Worm (Caenorhabditis elegans) whole organism, L4 larva: ENCODE results near the gene F17A9.5.

Experiments used
- ceh-28 ChIP-seq: fragments of 150-350 bp; optimal IDR thresholded peaks from 2 replicates; lab custom pipeline; 2014; ENCODE audit warnings: missing biosample characterization, missing genetic modification reagents, missing genetic modification characterization
- cey-2 ChIP-seq: sonication (generic microtip); optimal IDR thresholded peaks from 3 replicates; lab custom pipeline; 2017; ENCODE audit warnings: missing genetic modification characterization, mild to moderate bottlenecking, missing compliant biosample characterization, antibody characterized with exemption, borderline replicate concordance; ENCODE audit not compliant: insufficient read depth
- dpl-1 ChIP-seq: fragments of 150-350 bp; optimal IDR thresholded peaks from 2 replicates; lab custom pipeline; 2014; ENCODE audit warnings: missing biosample characterization, missing genetic modification reagents, missing genetic modification characterization
- lin-29 ChIP-seq: fragments of 200-800 bp; sonication (Bioruptor generic); IDR thresholded peaks from 2 replicates; pipeline ENCODE4 v1.3.6; 2022; ENCODE audit warnings: missing genetic modification reagents, missing genetic modification characterization, missing compliant biosample characterization
- mdl-1 ChIP-seq, 2 experiments: fragments of 150-350 bp in 1 of 2; sonication (generic microtip) in 1 of 2; optimal IDR thresholded peaks; 2 replicates each; lab custom pipeline; 2014 to 2017; ENCODE audit warnings: missing biosample characterization in 2 of 2, missing genetic modification characterization in 2 of 2
- mxl-3 ChIP-seq: fragments of 200-800 bp; sonication (Bioruptor generic); optimal IDR thresholded peaks from 2 replicates; lab custom pipeline; 2018; ENCODE audit warnings: mild to moderate bottlenecking, missing genetic modification characterization, missing compliant biosample characterization
- nhr-76 ChIP-seq: fragments of 150-350 bp; optimal IDR thresholded peaks from 2 replicates; lab custom pipeline; 2014; ENCODE audit warnings: missing biosample characterization, missing genetic modification characterization
- skn-1 ChIP-seq: fragments of 150-350 bp; optimal IDR thresholded peaks from 2 replicates; lab custom pipeline; 2014; ENCODE audit warnings: missing biosample characterization, missing genetic modification characterization
- snpc-1.2 ChIP-seq: fragments of 200-800 bp; sonication (Bioruptor generic); IDR thresholded peaks from 2 replicates; pipeline ENCODE4 v1.3.6; 2022; ENCODE audit warnings: missing genetic modification reagents, missing genetic modification characterization, missing compliant biosample characterization
- unc-39 ChIP-seq: sonication (generic microtip); optimal IDR thresholded peaks from 2 replicates; lab custom pipeline; 2017; ENCODE audit warnings: missing biosample characterization, missing genetic modification characterization
- unc-62 ChIP-seq, 3 experiments: fragments of 150-350 bp in 1 of 3; sonication (generic microtip); optimal IDR thresholded peaks in 2 of 3; peaks in 1 of 3; 1 replicate in 1 of 3; 2 replicates in 2 of 3; lab custom pipeline; 2014 to 2017; ENCODE audit warnings: missing biosample characterization in 3 of 3, missing genetic modification characterization in 3 of 3, missing genetic modification reagents in 3 of 3, missing genotype in 1 of 3

DNA sequence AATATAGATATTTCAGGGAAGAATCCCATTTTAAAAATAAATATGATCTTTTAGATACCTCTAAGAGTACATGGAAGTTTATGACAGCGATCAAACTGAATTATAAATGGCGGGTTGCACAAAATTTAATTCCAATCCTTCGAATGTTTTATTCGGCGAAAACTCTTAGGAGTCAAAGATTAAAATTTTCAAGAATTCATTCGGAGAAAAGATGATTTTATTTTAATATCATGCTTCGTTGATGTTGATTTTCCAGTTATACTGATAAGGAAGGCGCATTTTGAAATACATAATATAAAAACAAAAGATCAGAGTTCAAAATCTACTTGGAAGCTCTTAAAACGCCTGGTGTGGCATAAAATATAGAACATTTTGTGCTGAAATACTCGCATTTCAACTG is 45.7 kb downstream of the F17A9.5 start, which contains the start of gene srh-10:
- TF ChIP-seq nhr-76 (no peak), mxl-3 (no peak), lin-29 (no peak), dpl-1 (GFP tag; lab: Kevin White, UChicago) (no peak), unc-62 (GFP tag; optimal IDR thresholded peaks at IDR 0.05 in 1 of 2; lab: Kevin White, UChicago) (no peak), unc-62 (tag; optimal IDR thresholded peaks at IDR 0.05; lab: Kevin White, UChicago) (no peak), cey-2 (tag; lab: Kevin White, UChicago) (no peak), mdl-1 (tag; optimal IDR thresholded peaks at IDR 0.05; lab: Kevin White, UChicago) (no peak), skn-1 (tag; lab: Kevin White, UChicago) (no peak), snpc-1.2 (GFP tag; lab: Robert Waterston, UW) (no peak), unc-39 (no peak), ceh-28 (tag; lab: Kevin White, UChicago) (no peak)
